Worm (Caenorhabditis elegans): ENCODE data around the gene dmsr-13.

Gene dmsr-13

DNA sequence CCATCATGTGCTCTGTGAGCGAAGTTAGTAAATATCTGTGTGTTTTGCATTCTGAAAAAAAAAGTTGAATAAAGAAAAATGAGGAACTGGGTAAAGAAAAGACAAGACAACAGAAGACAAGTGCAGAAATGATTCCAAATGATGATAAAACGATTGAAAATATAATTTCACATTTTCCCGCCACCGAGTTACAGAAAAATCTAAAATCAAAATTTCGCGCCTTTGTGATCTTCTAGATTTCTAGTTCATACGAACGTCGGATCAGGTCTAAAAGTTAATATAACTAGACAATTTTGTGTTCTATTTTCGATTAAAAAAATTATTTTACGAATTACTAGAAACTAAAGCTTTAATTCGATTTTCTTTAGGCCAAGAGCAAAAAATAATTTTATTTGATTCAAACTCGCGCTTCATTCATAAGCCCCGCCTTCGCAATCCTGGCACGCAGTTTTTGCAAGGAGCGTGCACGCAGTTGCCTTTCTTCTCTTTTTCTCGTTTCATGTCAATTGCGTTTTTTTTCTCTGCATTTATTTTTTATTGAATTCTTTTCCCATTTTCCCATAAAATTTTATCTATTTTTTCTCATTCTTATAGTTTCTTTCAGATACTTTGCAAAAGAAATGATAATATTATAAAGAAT, 34.7 kb downstream of the dmsr-13 start, which contains the start of the genes spn-4 and spe-39 (continued):
- TF ChIP-seq efl-1 (GFP tag; optimal IDR thresholded peaks at IDR 0.05) = peak; percentile 97
- peak; percentile 61 for TF ChIP-seq Y79H2A.3 (GFP tag; conservative IDR thresholded peaks at IDR 0.05)
- peak; percentile 58 for TF ChIP-seq dox-1 (GFP tag; IDR thresholded peaks at IDR 0.05)
- TF ChIP-seq tbp1 (GFP tag; optimal IDR thresholded peaks at IDR 0.05) = peak; percentile 41
- peak; percentile 72 for TF ChIP-seq F33H1.4 (GFP tag; IDR thresholded peaks at IDR 0.05)
- no peak for TF ChIP-seq ceh-79 (tag; optimal IDR thresholded peaks at IDR 0.05)
- TF ChIP-seq let-526 (GFP tag; IDR thresholded peaks at IDR 0.05) = no peak
- no peak for TF ChIP-seq sea-2 (GFP tag; IDR thresholded peaks at IDR 0.05)
- no peak for TF ChIP-seq snpc-1.1 (tag; optimal IDR thresholded peaks at IDR 0.05; ENCODE audit: insufficient read depth)
- TF ChIP-seq rec-8 (tag; optimal IDR thresholded peaks at IDR 0.05) = peak in 1 of 2 experiments; percentile 4
- peak; percentile 70 for TF ChIP-seq unc-130 (GFP tag; optimal IDR thresholded peaks at IDR 0.05)
- 0 out of 2 replicates have a peak, but pooled peaks have one; percentile 36 for TF ChIP-seq K11D2.4 (GFP tag; IDR thresholded peaks at IDR 0.05)
- peak; percentile 92 for TF ChIP-seq D2030.7 (GFP tag; IDR thresholded peaks at IDR 0.05)
- TF ChIP-seq C06A6.2 (GFP tag; conservative IDR thresholded peaks at IDR 0.05) = 0 out of 2 replicates have a peak, but pooled peaks have one; percentile 43
- peak; percentile 49; the same call in 1 of the 2 replicates for TF ChIP-seq pbrm-1 (GFP tag; IDR thresholded peaks at IDR 0.05)
- TF ChIP-seq F23B12.7 (tag; optimal IDR thresholded peaks at IDR 0.05; ENCODE audit: insufficient read depth) = no peak
- no peak for TF ChIP-seq ztf-3 (GFP tag; optimal IDR thresholded peaks at IDR 0.05)
- peak in 1 of 2 experiments; percentile 14 for TF ChIP-seq let-607 (tag; optimal IDR thresholded peaks at IDR 0.05)
- no peak for TF ChIP-seq T26A5.8 (tag; optimal IDR thresholded peaks at IDR 0.05)
- 0 out of 2 replicates have a peak, but pooled peaks have one; percentile 52 for TF ChIP-seq hsf-1 (GFP tag; IDR thresholded peaks at IDR 0.05)
- peak; percentile 90 for TF ChIP-seq ceh-91 (GFP tag; IDR thresholded peaks at IDR 0.05)
- 0 out of 2 replicates have a peak, but pooled peaks have one; percentile 14 for TF ChIP-seq Y95B8A.8 (GFP tag; IDR thresholded peaks at IDR 0.05)
- peak; percentile 72 for TF ChIP-seq mcd-1 (GFP tag; IDR thresholded peaks at IDR 0.05)
- TF ChIP-seq lin-54 (GFP tag; optimal IDR thresholded peaks at IDR 0.05) = peak; percentile 89
- TF ChIP-seq lir-1 (GFP tag; conservative IDR thresholded peaks at IDR 0.05) = peak; percentile 43; the same call in 1 of the 2 replicates
- TF ChIP-seq ceh-27 (GFP tag; optimal IDR thresholded peaks at IDR 0.05) = peak; percentile 28
- TF ChIP-seq egl-44 (GFP tag; IDR thresholded peaks at IDR 0.05) = no peak
- TF ChIP-seq lin-35 (GFP tag; optimal IDR thresholded peaks at IDR 0.05) = peak; percentile 40 to 83 (median 47)
- peak; percentile 65 for TF ChIP-seq ekl-4 (GFP tag; IDR thresholded peaks at IDR 0.05)
- 0 out of 2 replicates have a peak, but pooled peaks have one; percentile 18 for TF ChIP-seq hmg-20 (GFP tag; IDR thresholded peaks at IDR 0.05)
- peak; percentile 48 for TF ChIP-seq hrde-1 (tag; optimal IDR thresholded peaks at IDR 0.05; ENCODE audit: borderline replicate concordance)
- no peak for TF ChIP-seq mxl-1 (tag; optimal IDR thresholded peaks at IDR 0.05)

DNA sequence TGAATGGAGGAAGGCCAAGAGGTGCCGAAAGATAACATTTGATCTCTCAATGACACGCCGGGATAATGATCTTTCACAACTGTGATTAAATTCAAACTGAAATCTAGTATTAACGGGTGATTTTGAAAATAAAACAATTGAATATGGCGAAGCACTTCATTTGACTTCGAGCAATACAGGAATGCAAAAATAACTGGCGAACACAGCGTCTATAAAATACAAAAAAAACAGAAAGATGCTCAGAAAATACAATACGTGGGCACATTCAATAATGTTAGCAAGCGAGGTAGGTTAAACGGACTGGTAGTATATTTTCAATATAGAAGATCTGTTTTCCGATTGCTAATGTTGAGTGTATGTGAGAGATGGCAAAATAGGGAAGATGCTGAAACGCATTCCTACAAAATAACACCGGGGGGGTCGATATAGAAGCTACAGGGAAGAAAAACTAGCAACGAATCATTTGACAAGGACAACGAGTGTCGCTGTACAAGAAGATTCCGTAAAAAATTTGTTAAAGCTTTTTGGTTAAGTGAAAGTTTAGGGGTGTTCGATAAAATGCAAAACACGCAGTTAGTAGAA, 36.6 kb downstream of the dmsr-13 start:
- TF ChIP-seq lsl-1 (GFP tag; optimal IDR thresholded peaks at IDR 0.05) (peak; percentile 57), Y79H2A.3 (GFP tag; conservative IDR thresholded peaks at IDR 0.05) (peak; percentile 78), cebp-2 (GFP tag; IDR thresholded peaks at IDR 0.05) (no peak), attf-6 (GFP tag; IDR thresholded peaks at IDR 0.05) (peak; percentile 65; the same call in 1 of the 2 replicates), ceh-58 (GFP tag; IDR thresholded peaks at IDR 0.05) (no peak), madf-6 (GFP tag; IDR thresholded peaks at IDR 0.05) (peak; percentile 79), ceh-91 (GFP tag; IDR thresholded peaks at IDR 0.05) (no peak), egl-44 (GFP tag; IDR thresholded peaks at IDR 0.05) (no peak), ztf-18 (tag; optimal IDR thresholded peaks at IDR 0.05) (peak; percentile 22), snpc-1.1 (tag; optimal IDR thresholded peaks at IDR 0.05; ENCODE audit: insufficient read depth) (no peak), F23B12.7 (tag; optimal IDR thresholded peaks at IDR 0.05; ENCODE audit: insufficient read depth) (no peak), bed-1 (GFP tag; IDR thresholded peaks at IDR 0.05) (no peak), F55B11.4 (tag; optimal IDR thresholded peaks at IDR 0.05; ENCODE audit: borderline replicate concordance, insufficient read depth) (no peak), ztf-22 (GFP tag; optimal IDR thresholded peaks at IDR 0.05) (no peak), madf-8 (GFP tag; conservative IDR thresholded peaks at IDR 0.05) (peak; percentile 3), ztf-28 (GFP tag; IDR thresholded peaks at IDR 0.05) (no peak), nfya-1 (tag; optimal IDR thresholded peaks at IDR 0.05; ENCODE audit: borderline replicate concordance, insufficient read depth) (no peak), zim-3 (tag; optimal IDR thresholded peaks at IDR 0.05) (no peak)
